Worm (Caenorhabditis elegans): ENCODE measurements around the gene efa-6.

The efa-6 gene

DNA sequence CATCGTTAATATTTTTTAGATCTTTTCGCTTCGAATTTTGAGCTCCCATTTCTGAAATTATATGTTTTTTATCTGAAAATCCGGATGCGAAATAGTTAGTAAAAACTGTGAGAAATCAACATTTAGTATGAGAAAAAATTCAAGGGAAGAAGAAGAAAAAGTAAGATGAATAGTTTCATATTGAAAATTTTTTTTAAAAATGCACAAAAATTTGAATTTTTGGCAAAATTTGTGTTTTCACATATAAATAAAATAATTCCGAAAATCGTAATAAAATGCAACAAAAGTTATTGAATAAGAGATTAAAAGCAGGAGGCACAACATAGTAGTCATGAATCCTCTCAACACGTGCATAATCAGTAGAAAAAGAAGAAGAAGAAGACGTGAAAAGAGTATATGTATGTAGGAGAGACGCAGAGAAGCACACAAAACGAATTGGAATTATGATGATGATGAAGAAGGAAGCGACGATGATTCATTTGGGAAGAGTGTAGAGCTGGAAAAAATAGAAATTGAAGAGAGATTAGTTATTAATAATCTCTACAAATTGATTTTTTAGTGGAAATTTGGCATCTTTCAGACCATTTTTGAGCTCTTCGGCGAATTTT is 48.5 kb downstream of the efa-6 start, which contains the start of gene eak-7:
Gene eak-7, minus strand, starts transcription at position 51 of the 608 bp plus-strand sequence.
- TF ChIP-seq lin-14 (GFP tag; optimal IDR thresholded peaks at IDR 0.05) (peak; percentile 27), fkh-8 (tag; optimal IDR thresholded peaks at IDR 0.05) (peak; percentile 55), efl-1 (optimal IDR thresholded peaks at IDR 0.05) (peak in 1 of 2 experiments; percentile 0), efl-1 (GFP tag; optimal IDR thresholded peaks at IDR 0.05 in 1 of 2) (peak in 1 of 2 experiments; percentile 68), dsc-1 (tag; optimal IDR thresholded peaks at IDR 0.05) (peak; percentile 86), fos-1 (tag; optimal IDR thresholded peaks at IDR 0.05) (peak; percentile 46), egl-27 (tag; optimal IDR thresholded peaks at IDR 0.05) (no peak), ztf-11 (tag; optimal IDR thresholded peaks at IDR 0.05) (no peak), snu-23 (GFP tag; optimal IDR thresholded peaks at IDR 0.05) (peak; percentile 27)

DNA sequence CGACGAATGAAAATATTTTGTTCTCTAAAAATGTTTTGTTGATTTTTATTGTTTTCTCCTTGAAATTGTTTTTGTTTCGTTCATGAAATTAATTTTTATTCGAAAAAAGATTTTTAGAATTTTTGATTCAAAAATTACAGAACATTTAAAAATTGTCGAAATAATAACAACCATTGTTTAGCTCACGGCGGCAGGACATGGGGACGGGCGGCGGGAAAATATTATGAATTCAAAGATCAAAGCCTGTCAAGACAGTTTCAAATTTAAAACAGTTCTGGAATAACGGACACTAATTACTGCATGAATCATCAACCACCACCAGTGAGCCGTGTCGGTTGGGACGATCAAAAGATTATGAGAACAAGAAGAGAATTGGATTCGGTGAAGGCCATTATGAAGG is 54.0 kb downstream of the efa-6 start, which contains the start of gene snb-7:
Gene snb-7, plus strand, starts transcription at position 301 of the 400 bp plus-strand sequence.
- TF ChIP-seq sptf-1 (tag; optimal IDR thresholded peaks at IDR 0.05) = no peak
- TF ChIP-seq irx-1 (tag; optimal IDR thresholded peaks at IDR 0.05) = no peak
- TF ChIP-seq unc-130 (tag; optimal IDR thresholded peaks at IDR 0.05) = no peak
- no peak for TF ChIP-seq lin-13 (GFP tag; optimal IDR thresholded peaks at IDR 0.05)
- TF ChIP-seq C04F5.9 (tag; optimal IDR thresholded peaks at IDR 0.05) = no peak
- TF ChIP-seq elt-3 (tag; optimal IDR thresholded peaks at IDR 0.05) = no peak
- no peak for TF ChIP-seq sup-37 (GFP tag; optimal IDR thresholded peaks at IDR 0.05)
- TF ChIP-seq pqm-1 (tag; optimal IDR thresholded peaks at IDR 0.05) = no peak
- no peak for TF ChIP-seq vab-15 (tag; optimal IDR thresholded peaks at IDR 0.05)
- no peak for TF ChIP-seq nhr-77 (tag; optimal IDR thresholded peaks at IDR 0.05)
- TF ChIP-seq unc-98 (GFP tag; IDR thresholded peaks at IDR 0.05) = no peak
- no peak for TF ChIP-seq fos-1 (tag; optimal IDR thresholded peaks at IDR 0.05)
- no peak for TF ChIP-seq ces-1 (GFP tag; optimal IDR thresholded peaks at IDR 0.05)
- TF ChIP-seq pag-3 (tag; optimal IDR thresholded peaks at IDR 0.05; ENCODE audit: borderline replicate concordance, insufficient read depth) = no peak
- TF ChIP-seq ceh-8 (GFP tag; optimal IDR thresholded peaks at IDR 0.05) = no peak
- TF ChIP-seq lin-39 (tag; optimal IDR thresholded peaks at IDR 0.05) = no peak

DNA sequence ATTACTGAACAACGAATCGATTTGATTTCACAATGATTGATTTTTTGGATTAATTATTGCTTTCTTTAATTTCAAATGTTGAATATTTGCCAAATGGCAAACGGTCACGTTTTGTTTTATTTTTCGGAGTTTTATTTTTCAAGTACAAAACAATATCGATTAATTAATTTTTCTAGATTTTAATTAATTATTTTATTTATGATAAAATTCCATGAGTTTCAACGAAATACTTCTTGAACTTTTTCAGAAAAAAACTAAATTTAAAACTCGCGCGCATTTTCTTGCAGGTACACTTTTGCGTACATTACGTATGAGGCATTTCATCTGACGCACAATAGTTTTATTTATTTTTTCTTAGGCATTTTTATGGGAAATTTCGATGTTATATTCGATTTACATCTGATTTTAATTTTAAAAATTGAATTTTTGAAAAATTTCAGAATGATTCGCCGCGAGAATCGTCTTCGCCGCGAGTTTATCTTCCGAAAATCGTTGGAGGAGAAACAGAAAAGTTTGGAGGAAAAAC is 55.5 kb downstream of the efa-6 start, which contains the start of the genes ZK795.2 and ZK795.3:
Gene ZK795.2, minus strand, starts transcription at position 51 of the 526 bp plus-strand sequence.
Gene ZK795.3, plus strand, starts transcription at position 441 of the 526 bp plus-strand sequence.
- peak; percentile 15 for TF ChIP-seq unc-130 (tag; optimal IDR thresholded peaks at IDR 0.05)
- TF ChIP-seq dpl-1 (GFP tag; optimal IDR thresholded peaks at IDR 0.05) = peak; percentile 98 to 99 (median 98)
- no peak for TF ChIP-seq ces-1 (GFP tag; optimal IDR thresholded peaks at IDR 0.05)
- peak; percentile 58 for TF ChIP-seq C16A3.4 (tag; optimal IDR thresholded peaks at IDR 0.05)
- TF ChIP-seq unc-86 (tag; optimal IDR thresholded peaks at IDR 0.05) = peak; percentile 38
- TF ChIP-seq nhr-19 (GFP tag; conservative IDR thresholded peaks at IDR 0.05) = peak; percentile 66
- TF ChIP-seq fkh-8 (tag; optimal IDR thresholded peaks at IDR 0.05) = no peak
- TF ChIP-seq sptf-1 (tag; optimal IDR thresholded peaks at IDR 0.05) = no peak
- TF ChIP-seq nhr-11 (tag; optimal IDR thresholded peaks at IDR 0.05) = peak; percentile 5
- TF ChIP-seq ets-5 (GFP tag; IDR thresholded peaks at IDR 0.05) = no peak
- peak; percentile 71 for TF ChIP-seq lin-14 (GFP tag; optimal IDR thresholded peaks at IDR 0.05)
- peak; percentile 18 for TF ChIP-seq nhr-77 (tag; optimal IDR thresholded peaks at IDR 0.05)
- TF ChIP-seq lsy-2 (tag; optimal IDR thresholded peaks at IDR 0.05) = peak; percentile 86 to 87
- TF ChIP-seq ceh-8 (GFP tag; optimal IDR thresholded peaks at IDR 0.05) = no peak
- peak; percentile 78 for TF ChIP-seq skn-1 (tag; optimal IDR thresholded peaks at IDR 0.05)
- peak; percentile 70 for TF ChIP-seq nhr-90 (tag; optimal IDR thresholded peaks at IDR 0.05; ENCODE audit: poor library complexity)
- no peak for TF ChIP-seq nhr-76 (tag; optimal IDR thresholded peaks at IDR 0.05)
- no peak for TF ChIP-seq grh-1 (GFP tag; IDR thresholded peaks at IDR 0.05)
- TF ChIP-seq xbp-1 (tag; optimal IDR thresholded peaks at IDR 0.05) = peak; percentile 62
- peak; percentile 47 for TF ChIP-seq isw-1 (GFP tag; IDR thresholded peaks at IDR 0.05)
- no peak for TF ChIP-seq tlp-1 (tag; optimal IDR thresholded peaks at IDR 0.05)
- peak; percentile 44 for TF ChIP-seq jun-1 (tag; optimal IDR thresholded peaks at IDR 0.05)
- TF ChIP-seq C04F5.9 (tag; optimal IDR thresholded peaks at IDR 0.05) = no peak
- peak in 2 of 6 experiments; percentile 26 to 43 for TF ChIP-seq elt-3 (tag; optimal IDR thresholded peaks at IDR 0.05)
- no peak for TF ChIP-seq sup-37 (GFP tag; optimal IDR thresholded peaks at IDR 0.05)
- peak; percentile 73 for TF ChIP-seq rnt-1 (tag; optimal IDR thresholded peaks at IDR 0.05)
- TF ChIP-seq mep-1 (tag; optimal IDR thresholded peaks at IDR 0.05) = peak; percentile 87
- TF ChIP-seq ceh-90 (tag; optimal IDR thresholded peaks at IDR 0.05) = peak; percentile 47
- TF ChIP-seq unc-98 (GFP tag; IDR thresholded peaks at IDR 0.05) = no peak
- TF ChIP-seq aha-1 (tag; optimal IDR thresholded peaks at IDR 0.05) = no peak
- TF ChIP-seq Y116A8C.19 (tag; optimal IDR thresholded peaks at IDR 0.05; ENCODE audit: borderline replicate concordance) = no peak
- no peak for TF ChIP-seq hpl-2 (GFP tag; optimal IDR thresholded peaks at IDR 0.05)
- TF ChIP-seq elt-2 (tag; optimal IDR thresholded peaks at IDR 0.05) = no peak
